Worm (Caenorhabditis elegans): ENCODE results near the gene sptl-3.

The sptl-3 gene

ce11 chrV:13876529-13876928, 16.6 kb upstream of the sptl-3 start, which contains the start of gene T22G5.1:
Gene T22G5.1 (plus strand): TSS chrV:13876829.
- TF ChIP-seq hmg-4 (GFP tag; optimal IDR thresholded peaks at IDR 0.05) (no peak), sea-1 (GFP tag; conservative IDR thresholded peaks at IDR 0.05) (no peak), ets-7 (tag; optimal IDR thresholded peaks at IDR 0.05) (no peak), tbx-11 (GFP tag; IDR thresholded peaks at IDR 0.05) (no peak), scrt-1 (GFP tag; IDR thresholded peaks at IDR 0.05) (no peak), ceh-13 (GFP tag; optimal IDR thresholded peaks at IDR 0.05) (no peak), hmbx-1 (tag; optimal IDR thresholded peaks at IDR 0.05) (no peak), hnd-1 (tag; optimal IDR thresholded peaks at IDR 0.05) (no peak), ama-1 (optimal IDR thresholded peaks at IDR 0.05) (no peak), tbx-37 (GFP tag; conservative IDR thresholded peaks at IDR 0.05) (no peak), tra-4 (tag; optimal IDR thresholded peaks at IDR 0.05) (no peak), ceh-36 (tag; optimal IDR thresholded peaks at IDR 0.05) (no peak)

DNA sequence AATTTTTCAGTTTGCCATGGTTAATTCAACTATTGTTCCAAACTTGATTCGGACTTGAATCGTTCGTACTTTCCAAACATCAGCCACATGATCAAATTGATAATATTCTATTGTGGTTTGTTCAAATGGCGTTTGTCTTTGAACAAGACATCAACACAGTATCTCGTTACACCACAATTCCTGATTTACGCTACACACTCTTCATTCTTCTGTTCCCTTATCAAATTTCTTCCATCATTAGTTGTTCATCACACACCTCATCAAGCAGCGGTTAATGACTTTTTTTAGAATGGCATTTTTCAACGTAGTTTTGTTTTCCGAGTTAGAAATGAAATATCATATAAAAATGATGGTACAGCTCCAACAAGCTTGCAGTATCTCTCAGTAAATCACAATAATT, 14.9 kb upstream of the sptl-3 start:
- TF ChIP-seq ceh-36 (tag; optimal IDR thresholded peaks at IDR 0.05) (no peak), flt-1 (GFP tag; IDR thresholded peaks at IDR 0.05) (no peak), tbx-11 (GFP tag; IDR thresholded peaks at IDR 0.05) (no peak), pes-1 (GFP tag; IDR thresholded peaks at IDR 0.05) (no peak), ceh-13 (GFP tag; optimal IDR thresholded peaks at IDR 0.05) (no peak), scrt-1 (GFP tag; IDR thresholded peaks at IDR 0.05) (no peak), aly-1 (tag; optimal IDR thresholded peaks at IDR 0.05) (no peak), hmg-4 (GFP tag; optimal IDR thresholded peaks at IDR 0.05) (no peak), tra-4 (tag; optimal IDR thresholded peaks at IDR 0.05) (no peak), ets-7 (tag; optimal IDR thresholded peaks at IDR 0.05) (no peak), ama-1 (optimal IDR thresholded peaks at IDR 0.05) (no peak), B0310.2 (tag; optimal IDR thresholded peaks at IDR 0.05) (no peak)

DNA sequence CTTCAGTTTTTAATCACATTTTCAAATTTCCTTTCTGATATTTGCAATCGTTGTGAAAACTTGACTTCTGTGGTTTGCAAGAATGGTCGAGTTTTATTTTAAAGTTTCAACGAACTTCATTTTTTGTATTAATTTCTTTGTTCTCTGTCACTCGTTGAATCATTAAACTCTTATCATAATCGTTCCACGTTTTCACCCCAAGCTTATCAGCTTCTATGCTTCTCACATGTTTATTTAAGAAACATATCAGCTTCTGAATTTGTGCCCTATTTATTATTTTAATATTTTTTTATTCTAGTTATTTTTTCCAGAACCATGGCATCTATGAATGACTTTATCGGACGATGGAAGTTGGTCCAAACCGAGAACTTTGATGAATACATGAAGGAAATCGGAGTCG, 13.9 kb upstream of the sptl-3 start, which contains the start of gene lbp-7:
lbp-7 (plus strand) TSS at position 312 of the 400 bp plus-strand sequence.
- TF ChIP-seq hnd-1 (tag; optimal IDR thresholded peaks at IDR 0.05) (no peak), ceh-36 (tag; optimal IDR thresholded peaks at IDR 0.05) (no peak), tbx-11 (GFP tag; IDR thresholded peaks at IDR 0.05) (no peak)

DNA sequence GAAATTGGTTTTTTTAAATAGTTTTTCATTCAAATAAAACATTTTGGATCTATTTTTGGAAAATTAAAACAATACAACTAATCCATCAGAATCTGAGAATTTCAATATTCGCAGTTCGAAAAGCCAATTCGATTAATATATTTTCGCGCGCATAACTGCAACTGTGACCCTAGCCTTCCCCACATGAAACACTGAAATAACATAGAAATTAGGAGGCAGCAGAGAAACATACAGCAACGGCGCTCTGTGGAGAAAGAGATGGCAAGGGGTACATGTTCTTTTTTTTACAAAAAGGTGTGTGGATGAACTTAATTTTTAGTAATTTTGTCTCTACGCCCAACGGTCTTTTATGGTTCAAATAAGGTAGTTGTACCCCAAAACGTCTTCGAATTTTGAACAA, 13.0 kb upstream of the sptl-3 start:
- TF ChIP-seq scrt-1 (GFP tag; IDR thresholded peaks at IDR 0.05) (no peak), ceh-13 (GFP tag; optimal IDR thresholded peaks at IDR 0.05) (no peak), tbx-11 (GFP tag; IDR thresholded peaks at IDR 0.05) (no peak)

DNA sequence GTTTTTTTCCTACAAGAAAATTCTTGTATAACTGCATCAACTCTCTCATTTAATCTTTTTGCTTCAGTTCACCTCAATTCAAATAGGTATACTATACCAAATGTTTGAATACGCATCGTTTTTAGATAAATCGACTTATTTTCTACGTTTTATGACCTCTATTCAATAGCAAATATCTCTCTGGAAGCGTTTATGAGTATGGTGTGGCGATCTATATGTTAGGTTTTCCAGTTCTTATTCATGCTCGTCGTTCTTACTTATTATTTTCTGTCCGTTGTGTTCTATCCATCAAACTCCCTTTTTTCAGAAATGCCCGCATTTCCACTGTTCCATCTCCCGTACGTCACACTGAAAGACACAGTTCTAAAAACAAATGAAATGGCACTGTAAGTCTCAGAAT, 12.5 kb upstream of the sptl-3 start, which contains the start of gene T22G5.3:
T22G5.3 (plus strand) TSS at position 301 of the 400 bp plus-strand sequence.
- TF ChIP-seq sea-1 (GFP tag; conservative IDR thresholded peaks at IDR 0.05): no peak
- no peak for TF ChIP-seq B0310.2 (tag; optimal IDR thresholded peaks at IDR 0.05)
- no peak for TF ChIP-seq hnd-1 (tag; optimal IDR thresholded peaks at IDR 0.05)
- no peak for TF ChIP-seq tbx-11 (GFP tag; IDR thresholded peaks at IDR 0.05)
- TF ChIP-seq tra-4 (tag; optimal IDR thresholded peaks at IDR 0.05): no peak
- no peak for TF ChIP-seq scrt-1 (GFP tag; IDR thresholded peaks at IDR 0.05)
- TF ChIP-seq hmg-4 (GFP tag; optimal IDR thresholded peaks at IDR 0.05): no peak
- TF ChIP-seq ets-7 (tag; optimal IDR thresholded peaks at IDR 0.05): no peak
- TF ChIP-seq ama-1 (optimal IDR thresholded peaks at IDR 0.05): no peak
- TF ChIP-seq hmbx-1 (tag; optimal IDR thresholded peaks at IDR 0.05): no peak
- no peak for TF ChIP-seq tbx-37 (GFP tag; conservative IDR thresholded peaks at IDR 0.05)
- no peak for TF ChIP-seq aly-1 (tag; optimal IDR thresholded peaks at IDR 0.05)

- TF ChIP-seq hmbx-1 (tag; optimal IDR thresholded peaks at IDR 0.05) (no peak), ama-1 (optimal IDR thresholded peaks at IDR 0.05) (no peak), ets-7 (tag; optimal IDR thresholded peaks at IDR 0.05) (no peak), hnd-1 (tag; optimal IDR thresholded peaks at IDR 0.05) (no peak), ceh-36 (tag; optimal IDR thresholded peaks at IDR 0.05) (no peak), tra-4 (tag; optimal IDR thresholded peaks at IDR 0.05) (no peak), scrt-1 (GFP tag; IDR thresholded peaks at IDR 0.05) (no peak), tbx-11 (GFP tag; IDR thresholded peaks at IDR 0.05) (no peak), hmg-4 (GFP tag; optimal IDR thresholded peaks at IDR 0.05) (no peak), tbx-37 (GFP tag; conservative IDR thresholded peaks at IDR 0.05) (no peak)
Measured at ce11 chrV:13887358-13887757, 5.8 kb upstream of the sptl-3 start, which contains the start of gene srsx-19. Gene srsx-19 (plus strand): TSS chrV:13887658.

ce11 chrV:13889516-13889915, 3.6 kb upstream of the sptl-3 start, which contains the start of gene spp-12:
Gene spp-12 (plus strand): TSS chrV:13889816.
- TF ChIP-seq ceh-36 (tag; optimal IDR thresholded peaks at IDR 0.05) (no peak), scrt-1 (GFP tag; IDR thresholded peaks at IDR 0.05) (no peak), hmg-4 (GFP tag; optimal IDR thresholded peaks at IDR 0.05) (no peak), ets-7 (tag; optimal IDR thresholded peaks at IDR 0.05) (no peak), tra-4 (tag; optimal IDR thresholded peaks at IDR 0.05) (no peak), hnd-1 (tag; optimal IDR thresholded peaks at IDR 0.05) (no peak), tbx-37 (GFP tag; conservative IDR thresholded peaks at IDR 0.05) (no peak), ama-1 (optimal IDR thresholded peaks at IDR 0.05) (no peak), flt-1 (GFP tag; IDR thresholded peaks at IDR 0.05) (no peak), hmbx-1 (tag; optimal IDR thresholded peaks at IDR 0.05) (no peak)

DNA sequence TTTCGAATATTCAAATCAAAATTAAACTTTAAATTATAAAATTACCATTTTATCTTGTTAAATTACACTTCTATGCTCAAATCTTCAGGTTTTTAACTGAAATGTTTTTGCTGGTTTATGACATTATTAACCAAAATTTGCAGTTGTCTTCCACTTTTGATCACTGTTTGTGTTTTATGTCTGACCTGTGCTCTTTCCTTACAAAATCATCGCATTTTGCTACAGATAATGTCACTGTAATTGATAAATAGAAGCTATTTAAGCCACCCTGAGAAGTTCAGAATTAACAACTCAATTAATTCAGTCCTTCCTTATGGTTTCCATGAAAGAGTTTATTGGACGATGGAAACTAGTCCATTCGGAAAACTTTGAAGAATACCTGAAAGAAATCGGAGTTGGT, 2.7 kb upstream of the sptl-3 start, which contains the start of gene lbp-8:
lbp-8 (plus strand) TSS at position 301 of the 400 bp plus-strand sequence.
- TF ChIP-seq ceh-13 (GFP tag; optimal IDR thresholded peaks at IDR 0.05) (no peak), hmbx-1 (tag; optimal IDR thresholded peaks at IDR 0.05) (no peak), hnd-1 (tag; optimal IDR thresholded peaks at IDR 0.05) (no peak), tbx-11 (GFP tag; IDR thresholded peaks at IDR 0.05) (no peak)

- TF ChIP-seq B0310.2 (tag; optimal IDR thresholded peaks at IDR 0.05) (no peak), tbx-37 (GFP tag; conservative IDR thresholded peaks at IDR 0.05) (no peak), hmbx-1 (tag; optimal IDR thresholded peaks at IDR 0.05) (no peak), ets-7 (tag; optimal IDR thresholded peaks at IDR 0.05) (no peak), ceh-13 (GFP tag; optimal IDR thresholded peaks at IDR 0.05) (no peak), ceh-36 (tag; optimal IDR thresholded peaks at IDR 0.05) (no peak), hnd-1 (tag; optimal IDR thresholded peaks at IDR 0.05) (no peak), flt-1 (GFP tag; IDR thresholded peaks at IDR 0.05) (no peak), sea-1 (GFP tag; conservative IDR thresholded peaks at IDR 0.05) (no peak), aly-1 (tag; optimal IDR thresholded peaks at IDR 0.05) (no peak)
Measured at ce11 chrV:13891489-13891888, 1.6 kb upstream of the sptl-3 start.

All from whole organism, early embryonic.